Worm (Caenorhabditis elegans) whole organism, L2 larva: ENCODE data around the gene cal-2.

Experiments used
- F13H6.1 ChIP-seq: sonication (generic microtip); optimal IDR thresholded peaks from 2 replicates; lab custom pipeline; 2016; ENCODE audit warnings: missing genetic modification characterization, missing compliant biosample characterization
- R02D3.7 ChIP-seq: fragments of 150-350 bp; optimal IDR thresholded peaks from 2 replicates; lab custom pipeline; 2014; ENCODE audit warnings: missing biosample characterization, missing genetic modification characterization
- ceh-16 ChIP-seq: fragments of 150-350 bp; optimal IDR thresholded peaks from 2 replicates; lab custom pipeline; 2014; ENCODE audit warnings: missing biosample characterization, missing genetic modification characterization
- ceh-82 ChIP-seq: fragments of 150-350 bp; optimal IDR thresholded peaks from 2 replicates; lab custom pipeline; 2014; ENCODE audit warnings: missing biosample characterization, missing genetic modification characterization
- egl-27 ChIP-seq: sonication (generic microtip); optimal IDR thresholded peaks from 3 replicates; lab custom pipeline; 2017; ENCODE audit warnings: missing biosample characterization, missing genetic modification reagents, missing genetic modification characterization
- lin-39 ChIP-seq: fragments of 150-350 bp; optimal IDR thresholded peaks from 2 replicates; lab custom pipeline; 2014; ENCODE audit warnings: missing biosample characterization, missing genetic modification reagents, missing genetic modification characterization
- nhr-25 ChIP-seq: fragments of 150-350 bp; sonication (generic microtip); optimal IDR thresholded peaks from 3 replicates; lab custom pipeline; 2014; ENCODE audit warnings: missing biosample characterization, missing genetic modification characterization
- zag-1 ChIP-seq: fragments of 150-350 bp; optimal IDR thresholded peaks from 2 replicates; lab custom pipeline; 2014; ENCODE audit warnings: missing biosample characterization, missing genetic modification characterization
- ztf-1 ChIP-seq: fragments of 200-800 bp; sonication (Bioruptor generic); conservative IDR thresholded peaks from 2 replicates; pipeline ENCODE4 v1.3.6; 2022; ENCODE audit warnings: missing genetic modification characterization, missing compliant biosample characterization

ce11 chrII:9005067-9005466, 44.6 kb downstream of the cal-2 start, which contains the start of gene F44G4.7:
- TF ChIP-seq lin-39 (tag; lab: Kevin White, UChicago) (no peak), F13H6.1 (tag; lab: Kevin White, UChicago) (no peak), R02D3.7 (tag; lab: Kevin White, UChicago) (no peak), egl-27 (tag; lab: Kevin White, UChicago) (no peak), nhr-25 (tag; lab: Kevin White, UChicago) (no peak), ztf-1 (GFP tag; lab: Robert Waterston, UW) (no peak), ceh-16 (tag; lab: Kevin White, UChicago) (no peak), zag-1 (tag; lab: Kevin White, UChicago) (no peak), ceh-82 (no peak)
